Fruit fly (Drosophila melanogaster) whole organism: ENCODE measurements around the gene CG42579.

Experiments
- CG8478 ChIP-seq: fragments of >200 bp; optimal IDR thresholded peaks from 2 replicates; lab custom pipeline; 2018; ENCODE audit warnings: inconsistent platforms
- pan ChIP-seq: fragments of >200 bp; optimal IDR thresholded peaks from 2 replicates; lab custom pipeline; 2017
- psq ChIP-seq: fragments of >200 bp; optimal IDR thresholded peaks from 2 replicates; lab custom pipeline; 2017
- usp ChIP-seq: fragments of >200 bp; optimal IDR thresholded peaks from 2 replicates; lab custom pipeline; 2017; ENCODE audit warnings: missing biosample characterization, missing genetic modification characterization, mixed read lengths

- TF ChIP-seq CG8478 (no peak), psq (no peak), usp (no peak), pan (lab: Kevin White, UChicago) (no peak)
Observed at dm6 chrX:20519696-20520373, 7.6 kb upstream of the CG42579 start.
